Fruit fly (Drosophila melanogaster) whole organism, embryonic: Measurements from ENCODE around the gene Rsph3.

Source experiments
- Bdp1 ChIP-seq: fragments of 200-800 bp; sonication (Bioruptor generic); optimal IDR thresholded peaks from 3 replicates; lab custom pipeline; 2016; ENCODE audit warnings: missing biosample characterization, missing genetic modification characterization
- CG14014 ChIP-seq: fragments of 200-800 bp; sonication (Bioruptor generic); IDR thresholded peaks from 2 replicates; pipeline ENCODE4 v1.3.6; 2022; ENCODE audit warnings: missing biosample characterization, missing genetic modification characterization
- Fer3 ChIP-seq: fragments of 200-800 bp; sonication (Bioruptor generic); optimal IDR thresholded peaks from 2 replicates; lab custom pipeline; 2018; ENCODE audit warnings: missing biosample characterization, mild to moderate bottlenecking, missing genetic modification characterization, moderate library complexity
- HLH54F ChIP-seq: fragments of 200-800 bp; sonication (Bioruptor generic); optimal IDR thresholded peaks from 3 replicates; lab custom pipeline; 2016; ENCODE audit warnings: missing biosample characterization, missing genetic modification characterization
- HmgD ChIP-seq: fragments of 200-800 bp; sonication (Bioruptor generic); optimal IDR thresholded peaks from 3 replicates; lab custom pipeline; 2016; ENCODE audit warnings: missing biosample characterization, missing genetic modification characterization
- HmgZ ChIP-seq: fragments of 200-800 bp; sonication (Bioruptor generic); optimal IDR thresholded peaks from 2 replicates; lab custom pipeline; 2018; ENCODE audit warnings: missing biosample characterization, mild to moderate bottlenecking, missing genetic modification characterization
- Med ChIP-seq: fragments of 200-800 bp; sonication (Bioruptor generic); peaks from one replicate; lab custom pipeline; 2016; ENCODE audit warnings: missing biosample characterization, missing genetic modification characterization, mild to moderate bottlenecking, inconsistent platforms, moderate library complexity
- Oli ChIP-seq: fragments of 200-800 bp; sonication (Bioruptor generic); optimal IDR thresholded peaks from 2 replicates; lab custom pipeline; 2018; ENCODE audit warnings: missing biosample characterization, mild to moderate bottlenecking, missing genetic modification characterization, moderate library complexity
- bab2 ChIP-seq: fragments of 200-800 bp; sonication (Bioruptor generic); optimal IDR thresholded peaks from 2 replicates; lab custom pipeline; 2016; ENCODE audit warnings: missing biosample characterization, missing genetic modification characterization
- bigmax ChIP-seq: fragments of 200-800 bp; sonication (Bioruptor generic); optimal IDR thresholded peaks from 2 replicates; lab custom pipeline; 2018; ENCODE audit warnings: missing biosample characterization, mild to moderate bottlenecking, missing genetic modification characterization
- pan ChIP-seq, 4 experiments: fragments of >200 bp in 3 of 4; fragments of 200-800 bp in 1 of 4; sonication (Bioruptor generic) in 1 of 4; optimal IDR thresholded peaks in 3 of 4; IDR thresholded peaks in 1 of 4; 2 replicates each; pipeline versions ENCODE4 v1.3.6 to Lab custom; 2017 to 2022; ENCODE audit warnings: missing biosample characterization in 2 of 4, missing genetic modification characterization in 2 of 4, mixed read lengths in 1 of 4
- row ChIP-seq: fragments of 200-800 bp; sonication (Bioruptor generic); IDR thresholded peaks from 3 replicates; pipeline ENCODE4 v1.3.6; 2022; ENCODE audit warnings: missing biosample characterization, missing genetic modification characterization
- tx ChIP-seq: fragments of 200-800 bp; sonication (Bioruptor generic); optimal IDR thresholded peaks from 2 replicates; lab custom pipeline; 2016; ENCODE audit warnings: missing biosample characterization, missing genetic modification characterization

- no peak for TF ChIP-seq Fer3
- no peak for TF ChIP-seq HLH54F (GFP tag; lab: Kevin White, UChicago)
- TF ChIP-seq bigmax (GFP tag; lab: Kevin White, UChicago): no peak
- TF ChIP-seq Med (GFP tag; lab: Kevin White, UChicago): no peak
- no peak for TF ChIP-seq tx (GFP tag; lab: Kevin White, UChicago)
- TF ChIP-seq pan (optimal IDR thresholded peaks at IDR 0.05; lab: Kevin White, UChicago): no peak
- TF ChIP-seq pan (GFP tag; optimal IDR thresholded peaks at IDR 0.05 in 1 of 2, IDR thresholded peaks at IDR 0.05 in 1 of 2): no peak
- no peak for TF ChIP-seq HmgD
- TF ChIP-seq Oli (tag; lab: Kevin White, UChicago): no peak
- no peak for TF ChIP-seq Bdp1 (GFP tag; lab: Kevin White, UChicago)
- no peak for TF ChIP-seq CG14014 (GFP tag; lab: Robert Waterston, UW)
- TF ChIP-seq row (GFP tag; lab: Robert Waterston, UW): no peak
- TF ChIP-seq bab2 (GFP tag; lab: Kevin White, UChicago): no peak
- no peak for TF ChIP-seq HmgZ (tag; lab: Kevin White, UChicago)
Observed at dm6 chr3L:6784635-6785606, 21.9 kb upstream of the Rsph3 start.
